Worm (Caenorhabditis elegans) whole organism, L4 larva: Measurements from ENCODE around the gene rps-18.

Experiments used
- F10B5.3 ChIP-seq: sonication (generic microtip); optimal IDR thresholded peaks from 2 replicates; lab custom pipeline; 2016; ENCODE audit warnings: mild to moderate bottlenecking, missing genetic modification characterization, missing compliant biosample characterization
- F26F4.8 ChIP-seq: fragments of 200-800 bp; sonication (Bioruptor generic); conservative IDR thresholded peaks from 2 replicates; pipeline ENCODE4 v1.3.6; 2022; ENCODE audit warnings: missing genetic modification characterization, missing compliant biosample characterization
- F37D6.2 ChIP-seq: sonication (generic microtip); optimal IDR thresholded peaks from 2 replicates; lab custom pipeline; 2016; ENCODE audit warnings: mild to moderate bottlenecking, missing genetic modification characterization, missing compliant biosample characterization
- F44E2.7 ChIP-seq: fragments of 200-800 bp; sonication (Bioruptor generic); IDR thresholded peaks from 2 replicates; pipeline ENCODE4 v2.1.2; 2022; ENCODE audit warnings: missing genetic modification characterization, missing compliant biosample characterization
- T20F7.1 ChIP-seq: fragments of 200-800 bp; sonication (Bioruptor generic); optimal IDR thresholded peaks from 2 replicates; lab custom pipeline; 2018; ENCODE audit warnings: mild to moderate bottlenecking, missing genetic modification characterization, missing compliant biosample characterization
- T26A8.4 ChIP-seq: fragments of 200-800 bp; sonication (Bioruptor generic); IDR thresholded peaks from 2 replicates; pipeline ENCODE4 v1.3.6; 2022; ENCODE audit warnings: missing genetic modification characterization, missing compliant biosample characterization
- Y105C5A.15 ChIP-seq: fragments of 200-800 bp; sonication (Bioruptor generic); IDR thresholded peaks from 2 replicates; pipeline ENCODE4 v1.3.6; 2022; ENCODE audit warnings: missing genetic modification characterization, missing compliant biosample characterization
- aha-1 ChIP-seq: fragments of 150-350 bp; peaks from one replicate; lab custom pipeline; 2014; ENCODE audit warnings: missing biosample characterization, missing genetic modification characterization
- arid-1 ChIP-seq: fragments of 200-800 bp; sonication (Bioruptor generic); conservative IDR thresholded peaks from 2 replicates; pipeline ENCODE4 v1.3.6; 2022; ENCODE audit warnings: missing genetic modification reagents, missing genetic modification characterization, missing compliant biosample characterization
- ceh-20 ChIP-seq: fragments of 200-800 bp; sonication (Bioruptor generic); IDR thresholded peaks from 2 replicates; pipeline ENCODE4 v1.3.6; 2022; ENCODE audit warnings: missing genetic modification reagents, missing genetic modification characterization, missing compliant biosample characterization
- ceh-44 ChIP-seq: fragments of 200-800 bp; sonication (Bioruptor generic); IDR thresholded peaks from 2 replicates; pipeline ENCODE4 v1.3.6; 2022; ENCODE audit warnings: missing genetic modification reagents, missing genetic modification characterization, missing compliant biosample characterization
- ceh-82 ChIP-seq: sonication (generic microtip); optimal IDR thresholded peaks from 2 replicates; lab custom pipeline; 2017; ENCODE audit warnings: missing biosample characterization, missing genetic modification characterization
- ces-1 ChIP-seq: fragments of 150-350 bp; sonication (generic microtip); optimal IDR thresholded peaks from 4 replicates; lab custom pipeline; 2014; ENCODE audit warnings: missing biosample characterization, missing genetic modification reagents, missing genetic modification characterization
- dmd-8 ChIP-seq: fragments of 200-800 bp; sonication (Bioruptor generic); IDR thresholded peaks from 2 replicates; pipeline ENCODE4 v1.3.6; 2022; ENCODE audit warnings: missing genetic modification characterization, missing compliant biosample characterization
- dve-1 ChIP-seq: sonication (generic microtip); optimal IDR thresholded peaks from 2 replicates; lab custom pipeline; 2017; ENCODE audit warnings: antibody characterized with exemption, mild to moderate bottlenecking, missing genetic modification characterization, missing compliant biosample characterization; ENCODE audit not compliant: insufficient read depth
- egl-43 ChIP-seq: fragments of 200-800 bp; sonication (Bioruptor generic); IDR thresholded peaks from 2 replicates; pipeline ENCODE4 v1.3.6; 2022; ENCODE audit warnings: missing genetic modification reagents, missing genetic modification characterization, missing compliant biosample characterization
- fkh-10 ChIP-seq: fragments of 150-350 bp; optimal IDR thresholded peaks from 2 replicates; lab custom pipeline; 2014; ENCODE audit warnings: missing biosample characterization, missing genetic modification reagents, missing genetic modification characterization
- fos-1 ChIP-seq: fragments of 150-350 bp; optimal IDR thresholded peaks from 2 replicates; lab custom pipeline; 2014; ENCODE audit warnings: missing biosample characterization, missing genetic modification characterization
- hif-1 ChIP-seq, 2 experiments: sonication (generic microtip); optimal IDR thresholded peaks; 2 replicates each; lab custom pipeline; 2016 to 2017; ENCODE audit warnings: missing compliant biosample characterization in 2 of 2, missing genetic modification characterization in 2 of 2, missing genetic modification reagents in 2 of 2, missing genotype in 2 of 2, mild to moderate bottlenecking in 1 of 2
- hlh-11 ChIP-seq: fragments of 200-800 bp; sonication (Bioruptor generic); optimal IDR thresholded peaks from 2 replicates; lab custom pipeline; 2018; ENCODE audit warnings: mild to moderate bottlenecking, missing genetic modification characterization, missing compliant biosample characterization
- hlh-30 ChIP-seq: sonication (generic microtip); optimal IDR thresholded peaks from 2 replicates; lab custom pipeline; 2017; ENCODE audit warnings: antibody characterized with exemption, mild to moderate bottlenecking, missing genetic modification characterization, missing compliant biosample characterization; ENCODE audit not compliant: insufficient read depth
- hmg-1.1 ChIP-seq: fragments of 200-800 bp; sonication (Bioruptor generic); IDR thresholded peaks from 2 replicates; pipeline ENCODE4 v1.3.6; 2022; ENCODE audit warnings: missing genetic modification reagents, missing genetic modification characterization, missing compliant biosample characterization
- jun-1 ChIP-seq: fragments of 150-350 bp; optimal IDR thresholded peaks from 2 replicates; lab custom pipeline; 2014; ENCODE audit warnings: missing biosample characterization, missing genetic modification reagents, missing genetic modification characterization
- lin-15B ChIP-seq: fragments of 150-350 bp; sonication (generic microtip); optimal IDR thresholded peaks from 3 replicates; lab custom pipeline; 2014; ENCODE audit warnings: missing biosample characterization, missing genetic modification characterization
- lin-38 ChIP-seq: fragments of 200-800 bp; sonication (Bioruptor generic); IDR thresholded peaks from 2 replicates; pipeline ENCODE4 v1.3.6; 2022; ENCODE audit warnings: missing genetic modification reagents, missing genetic modification characterization, missing compliant biosample characterization
- lsy-2 ChIP-seq, 2 experiments: fragments of 150-350 bp in 1 of 2; sonication (generic microtip) in 1 of 2; optimal IDR thresholded peaks; 2 replicates each; lab custom pipeline; 2014 to 2017; ENCODE audit warnings: missing biosample characterization in 2 of 2, missing genetic modification characterization in 2 of 2
- mdt-29 ChIP-seq: fragments of 200-800 bp; sonication (Bioruptor generic); IDR thresholded peaks from 2 replicates; pipeline ENCODE4 v1.3.6; 2022; ENCODE audit warnings: missing genetic modification reagents, missing genetic modification characterization, missing compliant biosample characterization
- mxl-2 ChIP-seq: fragments of 200-800 bp; sonication (Bioruptor generic); conservative IDR thresholded peaks from 2 replicates; pipeline ENCODE4 v1.3.6; 2022; ENCODE audit warnings: missing genetic modification reagents, missing genetic modification characterization, missing compliant biosample characterization
- mxl-3 ChIP-seq: fragments of 200-800 bp; sonication (Bioruptor generic); optimal IDR thresholded peaks from 2 replicates; lab custom pipeline; 2018; ENCODE audit warnings: mild to moderate bottlenecking, missing genetic modification characterization, missing compliant biosample characterization
- nhr-10 ChIP-seq: fragments of 150-350 bp; optimal IDR thresholded peaks from 2 replicates; lab custom pipeline; 2014; ENCODE audit warnings: missing biosample characterization, missing genetic modification characterization
- nhr-11 ChIP-seq: fragments of 150-350 bp; optimal IDR thresholded peaks from 2 replicates; lab custom pipeline; 2014; ENCODE audit warnings: missing biosample characterization, missing genetic modification characterization
- nhr-237 ChIP-seq: sonication (generic microtip); optimal IDR thresholded peaks from 2 replicates; lab custom pipeline; 2017; ENCODE audit warnings: missing biosample characterization, missing genetic modification characterization
- nhr-25 ChIP-seq: sonication (generic microtip); optimal IDR thresholded peaks from 2 replicates; lab custom pipeline; 2017; ENCODE audit warnings: missing genetic modification characterization, mild to moderate bottlenecking, missing compliant biosample characterization, antibody characterized with exemption, moderate library complexity, borderline replicate concordance; ENCODE audit not compliant: insufficient read depth
- nhr-28 ChIP-seq: fragments of 150-350 bp; optimal IDR thresholded peaks from 2 replicates; lab custom pipeline; 2014; ENCODE audit warnings: missing biosample characterization, missing genetic modification characterization
- nhr-6 ChIP-seq: fragments of 150-350 bp; optimal IDR thresholded peaks from 2 replicates; lab custom pipeline; 2014; ENCODE audit warnings: missing biosample characterization, missing genetic modification characterization
- nhr-76 ChIP-seq: fragments of 150-350 bp; optimal IDR thresholded peaks from 2 replicates; lab custom pipeline; 2014; ENCODE audit warnings: missing biosample characterization, missing genetic modification characterization
- nhr-77 ChIP-seq: fragments of 150-350 bp; optimal IDR thresholded peaks from 2 replicates; lab custom pipeline; 2014; ENCODE audit warnings: missing biosample characterization, missing genetic modification characterization
- rbr-2 ChIP-seq: sonication (generic microtip); optimal IDR thresholded peaks from 2 replicates; lab custom pipeline; 2016; ENCODE audit warnings: missing genotype, missing genetic modification characterization, missing compliant biosample characterization
- set-16 ChIP-seq: fragments of 200-800 bp; sonication (Bioruptor generic); IDR thresholded peaks from 2 replicates; pipeline ENCODE4 v1.3.6; 2022; ENCODE audit warnings: missing genetic modification reagents, missing genetic modification characterization, missing compliant biosample characterization
- snpc-1.2 ChIP-seq: fragments of 200-800 bp; sonication (Bioruptor generic); IDR thresholded peaks from 2 replicates; pipeline ENCODE4 v1.3.6; 2022; ENCODE audit warnings: missing genetic modification reagents, missing genetic modification characterization, missing compliant biosample characterization
- spr-1 ChIP-seq: sonication (generic microtip); optimal IDR thresholded peaks from 2 replicates; lab custom pipeline; 2016; ENCODE audit warnings: mild to moderate bottlenecking, missing genetic modification characterization, missing compliant biosample characterization
- spr-3 ChIP-seq: fragments of 200-800 bp; sonication (Bioruptor generic); optimal IDR thresholded peaks from 2 replicates; lab custom pipeline; 2018; ENCODE audit warnings: mild to moderate bottlenecking, missing genetic modification characterization, missing compliant biosample characterization
- unc-130 ChIP-seq: sonication (generic microtip); optimal IDR thresholded peaks from 2 replicates; lab custom pipeline; 2016; ENCODE audit warnings: missing genetic modification reagents, missing genetic modification characterization, missing compliant biosample characterization
- zfp-2 ChIP-seq: sonication (generic microtip); optimal IDR thresholded peaks from 2 replicates; lab custom pipeline; 2016; ENCODE audit warnings: mild to moderate bottlenecking, missing genetic modification characterization, missing compliant biosample characterization
- zfp-3 ChIP-seq: fragments of 200-800 bp; sonication (Bioruptor generic); conservative IDR thresholded peaks from 2 replicates; pipeline ENCODE4 v1.3.6; 2022; ENCODE audit warnings: missing genetic modification reagents, missing genetic modification characterization, missing compliant biosample characterization
- ztf-7 ChIP-seq: fragments of 150-350 bp; optimal IDR thresholded peaks from 2 replicates; lab custom pipeline; 2014; ENCODE audit warnings: missing biosample characterization, missing genetic modification characterization

Gene rps-18

DNA sequence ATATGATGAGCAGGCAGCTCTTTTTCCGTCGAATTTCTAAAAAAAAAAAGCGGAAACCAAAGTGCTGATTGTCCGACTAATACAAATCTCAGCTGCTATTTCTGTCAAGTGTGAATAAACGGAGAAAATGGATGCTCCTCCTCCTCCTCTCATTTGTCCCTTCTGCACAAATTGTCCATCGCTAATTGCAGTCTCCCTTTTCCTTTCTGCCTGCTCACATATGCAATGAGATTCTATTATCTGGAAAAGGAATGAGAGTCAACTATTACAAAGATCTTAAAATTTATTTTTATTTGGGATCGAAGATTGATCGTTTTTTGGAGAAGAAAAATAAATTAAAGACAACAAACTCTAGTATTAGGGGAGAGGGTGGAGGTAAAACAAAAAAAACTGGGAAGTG lies 3.2 kb upstream of the rps-18 start (continued):
- TF ChIP-seq F37D6.2 (tag; lab: Kevin White, UChicago), result no peak
- TF ChIP-seq lin-38 (GFP tag; lab: Robert Waterston, UW), result peak; percentile 64
- TF ChIP-seq nhr-10 (tag; lab: Kevin White, UChicago), result peak; percentile 48

DNA sequence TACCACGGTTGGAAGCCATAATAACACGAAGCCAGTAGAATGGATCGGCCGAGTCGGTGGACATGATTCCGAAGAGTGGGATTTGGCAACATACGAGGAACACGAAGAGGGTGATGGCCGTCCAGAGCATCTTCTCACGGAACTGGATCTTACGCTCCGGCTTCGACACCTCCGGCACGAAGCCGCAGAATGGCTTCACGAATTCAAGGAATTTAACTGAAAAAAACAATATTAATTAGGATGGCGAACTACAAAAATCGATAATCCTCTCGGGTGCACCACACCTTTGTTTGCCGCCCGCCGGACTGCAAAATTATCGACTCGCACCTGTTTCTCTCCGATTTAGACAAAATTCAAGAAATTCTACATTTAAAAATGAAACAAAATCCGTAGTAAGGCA lies 1.3 kb upstream of the rps-18 start:
- TF ChIP-seq ces-1 (GFP tag; lab: Kevin White, UChicago), result no peak
- no peak for TF ChIP-seq mxl-3 (GFP tag; lab: Kevin White, UChicago)
- TF ChIP-seq ceh-20 (GFP tag; lab: Robert Waterston, UW), result no peak
- 0 out of 2 replicates have a peak, but pooled peaks have one; percentile 21 for TF ChIP-seq zfp-3 (GFP tag; lab: Robert Waterston, UW)
- no peak for TF ChIP-seq nhr-11 (tag; lab: Kevin White, UChicago)
- TF ChIP-seq T26A8.4 (GFP tag; lab: Robert Waterston, UW), result no peak; the same call in 1 of the 2 replicates
- peak; percentile 14 for TF ChIP-seq aha-1 (tag; lab: Kevin White, UChicago)
- no peak for TF ChIP-seq lin-15B (tag; lab: Kevin White, UChicago)
- no peak for TF ChIP-seq arid-1 (GFP tag; lab: Robert Waterston, UW)
- TF ChIP-seq unc-130, result no peak
- TF ChIP-seq egl-43, result no peak
- no peak for TF ChIP-seq nhr-6 (tag; lab: Kevin White, UChicago)
- TF ChIP-seq dve-1 (tag; lab: Kevin White, UChicago), result no peak
- TF ChIP-seq nhr-28 (tag; lab: Kevin White, UChicago), result no peak
- TF ChIP-seq F10B5.3 (tag; lab: Kevin White, UChicago), result no peak
- no peak for TF ChIP-seq fos-1 (tag; lab: Kevin White, UChicago)
- TF ChIP-seq mxl-2 (GFP tag; lab: Robert Waterston, UW), result no peak
- 0 out of 2 replicates have a peak, but pooled peaks have one; percentile 58 for TF ChIP-seq snpc-1.2
- no peak for TF ChIP-seq spr-1 (tag; lab: Kevin White, UChicago)
- TF ChIP-seq lsy-2 (tag; optimal IDR thresholded peaks at IDR 0.05; lab: Kevin White, UChicago), result no peak
- no peak for TF ChIP-seq dmd-8
- no peak for TF ChIP-seq jun-1 (tag; lab: Kevin White, UChicago)
- no peak for TF ChIP-seq F44E2.7 (GFP tag; lab: Robert Waterston, UW)

- peak; percentile 51 for TF ChIP-seq aha-1 (tag; lab: Kevin White, UChicago)
- no peak for TF ChIP-seq Y105C5A.15 (GFP tag; lab: Robert Waterston, UW)
- TF ChIP-seq ztf-7 (tag; lab: Kevin White, UChicago), result peak; percentile 26
- peak; percentile 36 to 75 for TF ChIP-seq hif-1 (tag; optimal IDR thresholded peaks at IDR 0.05; lab: Kevin White, UChicago)
- no peak for TF ChIP-seq ceh-44 (GFP tag; lab: Robert Waterston, UW)
- peak; percentile 85 for TF ChIP-seq hlh-30 (tag; lab: Kevin White, UChicago)
- peak; percentile 94 for TF ChIP-seq snpc-1.2
- peak; percentile 30 for TF ChIP-seq zfp-2 (tag; lab: Kevin White, UChicago)
- peak; percentile 87 for TF ChIP-seq T20F7.1
- peak; percentile 96 to 98 for TF ChIP-seq lsy-2 (tag; optimal IDR thresholded peaks at IDR 0.05; lab: Kevin White, UChicago)
- TF ChIP-seq arid-1 (GFP tag; lab: Robert Waterston, UW), result peak; percentile 48; the same call in 1 of the 2 replicates
- TF ChIP-seq zfp-3 (GFP tag; lab: Robert Waterston, UW), result peak; percentile 79; the same call in 1 of the 2 replicates
- TF ChIP-seq nhr-10 (tag; lab: Kevin White, UChicago), result no peak
- TF ChIP-seq hmg-1.1 (GFP tag; lab: Robert Waterston, UW), result peak; percentile 75
- TF ChIP-seq hlh-11 (tag; lab: Kevin White, UChicago), result peak; percentile 86
- TF ChIP-seq rbr-2 (tag; lab: Kevin White, UChicago), result peak; percentile 78
- peak; percentile 73 for TF ChIP-seq fkh-10 (GFP tag; lab: Kevin White, UChicago)
- TF ChIP-seq F26F4.8 (GFP tag; lab: Robert Waterston, UW), result no peak
- TF ChIP-seq ceh-82 (tag; lab: Kevin White, UChicago), result no peak
- TF ChIP-seq nhr-237 (tag; lab: Kevin White, UChicago), result no peak
- peak; percentile 18; the same call in 1 of the 2 replicates for TF ChIP-seq set-16 (GFP tag; lab: Robert Waterston, UW)
- TF ChIP-seq nhr-77 (tag; lab: Kevin White, UChicago), result peak; percentile 47
- 0 out of 2 replicates have a peak, but pooled peaks have one; percentile 53 for TF ChIP-seq mdt-29
- no peak for TF ChIP-seq nhr-76 (tag; lab: Kevin White, UChicago)
- peak; percentile 87 for TF ChIP-seq mxl-3 (GFP tag; lab: Kevin White, UChicago)
- peak; percentile 35 for TF ChIP-seq nhr-28 (tag; lab: Kevin White, UChicago)
- peak; percentile 47 for TF ChIP-seq nhr-25 (tag; lab: Kevin White, UChicago)
- TF ChIP-seq ces-1 (GFP tag; lab: Kevin White, UChicago), result no peak
- peak; percentile 57 for TF ChIP-seq spr-3 (GFP tag; lab: Kevin White, UChicago)
Observed at ce11 chrIV:14824878-14825352, 564 bp upstream of the rps-18 start, which contains the start of gene sec-61.A. Gene sec-61.A, minus strand, starts transcription at chrIV:14825264.
